Worm (Caenorhabditis elegans) whole organism, L1 larva: ENCODE measurements around the gene F22B5.5.

Experiments used
- C04F5.9 ChIP-seq: sonication (generic microtip); optimal IDR thresholded peaks from 2 replicates; lab custom pipeline; 2016; ENCODE audit warnings: missing genetic modification characterization, missing compliant biosample characterization
- C16A3.4 ChIP-seq: fragments of 150-350 bp; optimal IDR thresholded peaks from 2 replicates; lab custom pipeline; 2014; ENCODE audit warnings: missing biosample characterization, missing genetic modification characterization
- C34B4.2 ChIP-seq: sonication (generic microtip); optimal IDR thresholded peaks from 2 replicates; lab custom pipeline; 2017; ENCODE audit warnings: mild to moderate bottlenecking, missing genetic modification characterization, missing compliant biosample characterization
- aly-2 ChIP-seq: fragments of 150-350 bp; optimal IDR thresholded peaks from 2 replicates; lab custom pipeline; 2014; ENCODE audit warnings: missing biosample characterization, missing genetic modification characterization
- ama-1 ChIP-seq: fragments of 150-350 bp; optimal IDR thresholded peaks from 2 replicates; lab custom pipeline; 2014
- blmp-1 ChIP-seq: fragments of 150-350 bp; optimal IDR thresholded peaks from 2 replicates; lab custom pipeline; 2014; ENCODE audit warnings: missing biosample characterization, missing genetic modification characterization
- ceh-8 ChIP-seq: fragments of 200-800 bp; sonication (Bioruptor generic); optimal IDR thresholded peaks from 2 replicates; lab custom pipeline; 2018; ENCODE audit warnings: mild to moderate bottlenecking, missing genetic modification characterization, moderate library complexity, missing compliant biosample characterization
- ceh-88 ChIP-seq: fragments of 200-800 bp; sonication (Bioruptor generic); IDR thresholded peaks from 2 replicates; pipeline ENCODE4 v1.3.6; 2022; ENCODE audit warnings: missing genetic modification characterization, missing compliant biosample characterization
- efl-1 ChIP-seq, 4 experiments: fragments of 150-350 bp; optimal IDR thresholded peaks in 3 of 4; peaks in 1 of 4; 1 replicate in 1 of 4; 2 replicates in 3 of 4; lab custom pipeline; 2014; ENCODE audit warnings: missing biosample characterization in 2 of 4, missing genetic modification characterization in 2 of 4, missing genetic modification reagents in 2 of 4
- egl-13 ChIP-seq: sonication (generic microtip); optimal IDR thresholded peaks from 2 replicates; lab custom pipeline; 2016; ENCODE audit warnings: missing genotype, missing genetic modification reagents, missing genetic modification characterization, missing compliant biosample characterization
- egl-27 ChIP-seq, 2 experiments: fragments of 150-350 bp in 1 of 2; sonication (generic microtip); optimal IDR thresholded peaks; 3 replicates each; lab custom pipeline; 2017 to 2018; ENCODE audit warnings: missing biosample characterization in 2 of 2, missing genetic modification characterization in 2 of 2, missing genetic modification reagents in 2 of 2
- elt-2 ChIP-seq: sonication (generic microtip); optimal IDR thresholded peaks from 2 replicates; lab custom pipeline; 2016; ENCODE audit warnings: missing genetic modification characterization, mild to moderate bottlenecking, inconsistent platforms, missing compliant biosample characterization, missing genetic modification reagents
- elt-3 ChIP-seq, 6 experiments: fragments of 150-350 bp in 1 of 6; sonication (generic microtip); optimal IDR thresholded peaks; 2 replicates each; lab custom pipeline; 2017 to 2018; ENCODE audit warnings: missing biosample characterization in 6 of 6, missing genetic modification characterization in 6 of 6, inconsistent platforms in 1 of 6
- grh-1 ChIP-seq: fragments of 200-800 bp; sonication (Bioruptor generic); IDR thresholded peaks from 2 replicates; pipeline ENCODE4 v1.3.6; 2022; ENCODE audit warnings: missing genetic modification reagents, missing genetic modification characterization, missing compliant biosample characterization
- hlh-17 ChIP-seq: fragments of 200-800 bp; sonication (Bioruptor generic); optimal IDR thresholded peaks from 2 replicates; lab custom pipeline; 2018; ENCODE audit warnings: missing genetic modification characterization, mild to moderate bottlenecking, missing compliant biosample characterization, moderate library complexity, borderline replicate concordance
- jun-1 ChIP-seq: fragments of 150-350 bp; optimal IDR thresholded peaks from 2 replicates; lab custom pipeline; 2014; ENCODE audit warnings: missing biosample characterization, missing genetic modification reagents, missing genetic modification characterization
- lin-14 ChIP-seq: fragments of 200-800 bp; sonication (Bioruptor generic); optimal IDR thresholded peaks from 2 replicates; lab custom pipeline; 2018; ENCODE audit warnings: mild to moderate bottlenecking, missing genetic modification characterization, moderate library complexity, missing compliant biosample characterization
- lin-35 ChIP-seq, 2 experiments: fragments of 150-350 bp; optimal IDR thresholded peaks; 2 replicates each; lab custom pipeline; 2014; ENCODE audit warnings: missing biosample characterization in 2 of 2, missing genetic modification characterization in 2 of 2, missing genetic modification reagents in 2 of 2
- lir-3 ChIP-seq: sonication (generic microtip); optimal IDR thresholded peaks from 2 replicates; lab custom pipeline; 2016; ENCODE audit warnings: mild to moderate bottlenecking, missing genetic modification characterization, moderate library complexity, missing compliant biosample characterization; ENCODE audit not compliant: poor library complexity
- lsy-2 ChIP-seq, 2 experiments: fragments of 150-350 bp; optimal IDR thresholded peaks; 2 replicates each; lab custom pipeline; 2014; ENCODE audit warnings: missing biosample characterization in 2 of 2, missing genetic modification characterization in 2 of 2
- mep-1 ChIP-seq: fragments of 150-350 bp; optimal IDR thresholded peaks from 2 replicates; lab custom pipeline; 2014; ENCODE audit warnings: missing biosample characterization, missing genetic modification characterization
- nhr-12 ChIP-seq: sonication (generic microtip); optimal IDR thresholded peaks from 2 replicates; lab custom pipeline; 2017; ENCODE audit warnings: missing biosample characterization, missing genetic modification characterization
- nhr-20 ChIP-seq: sonication (generic microtip); optimal IDR thresholded peaks from 2 replicates; lab custom pipeline; 2016; ENCODE audit warnings: mild to moderate bottlenecking, missing genetic modification characterization, missing compliant biosample characterization
- nhr-47 ChIP-seq: sonication (generic microtip); optimal IDR thresholded peaks from 2 replicates; lab custom pipeline; 2016; ENCODE audit warnings: mild to moderate bottlenecking, missing genetic modification characterization, moderate library complexity, missing compliant biosample characterization
- nhr-71 ChIP-seq: sonication (generic microtip); optimal IDR thresholded peaks from 2 replicates; lab custom pipeline; 2016; ENCODE audit warnings: mild to moderate bottlenecking, missing genetic modification characterization, moderate library complexity, missing compliant biosample characterization
- nhr-77 ChIP-seq: fragments of 150-350 bp; optimal IDR thresholded peaks from 2 replicates; lab custom pipeline; 2014; ENCODE audit warnings: missing biosample characterization, missing genetic modification characterization
- nhr-85 ChIP-seq: sonication (generic microtip); peaks from one replicate; lab custom pipeline; 2016; ENCODE audit warnings: missing genetic modification characterization, inconsistent platforms, missing compliant biosample characterization
- nhr-90 ChIP-seq: sonication (generic microtip); optimal IDR thresholded peaks from 2 replicates; lab custom pipeline; 2016; ENCODE audit warnings: mild to moderate bottlenecking, missing genetic modification characterization, missing compliant biosample characterization; ENCODE audit not compliant: poor library complexity
- pax-3 ChIP-seq: fragments of 200-800 bp; sonication (Bioruptor generic); optimal IDR thresholded peaks from 2 replicates; lab custom pipeline; 2018; ENCODE audit warnings: mild to moderate bottlenecking, missing genetic modification characterization, moderate library complexity, missing compliant biosample characterization
- rnt-1 ChIP-seq: sonication (generic microtip); optimal IDR thresholded peaks from 2 replicates; lab custom pipeline; 2016; ENCODE audit warnings: mild to moderate bottlenecking, missing genetic modification characterization, moderate library complexity, missing compliant biosample characterization
- snu-23 ChIP-seq: sonication (generic microtip); optimal IDR thresholded peaks from 2 replicates; lab custom pipeline; 2016; ENCODE audit warnings: missing genetic modification characterization, missing compliant biosample characterization
- tbx-2 ChIP-seq: sonication (generic microtip); optimal IDR thresholded peaks from 2 replicates; lab custom pipeline; 2016; ENCODE audit warnings: missing genetic modification characterization, missing compliant biosample characterization
- unc-62 ChIP-seq: fragments of 150-350 bp; optimal IDR thresholded peaks from 2 replicates; lab custom pipeline; 2014; ENCODE audit warnings: missing biosample characterization, missing genetic modification reagents, missing genetic modification characterization
- vab-15 ChIP-seq: sonication (generic microtip); optimal IDR thresholded peaks from 2 replicates; lab custom pipeline; 2017; ENCODE audit warnings: missing genotype, mild to moderate bottlenecking, missing genetic modification characterization, missing compliant biosample characterization
- xbp-1 ChIP-seq: sonication (generic microtip); optimal IDR thresholded peaks from 2 replicates; lab custom pipeline; 2016; ENCODE audit warnings: missing genetic modification characterization, missing compliant biosample characterization
- zag-1 ChIP-seq: fragments of 150-350 bp; optimal IDR thresholded peaks from 2 replicates; lab custom pipeline; 2014; ENCODE audit warnings: missing biosample characterization, missing genetic modification characterization
- ztf-11 ChIP-seq, 2 experiments: sonication (generic microtip); optimal IDR thresholded peaks; 2 replicates each; lab custom pipeline; 2016 to 2017; ENCODE audit warnings: missing genetic modification characterization in 2 of 2, missing biosample characterization in 1 of 2, missing compliant biosample characterization in 1 of 2
- ztf-4 ChIP-seq: fragments of 150-350 bp; optimal IDR thresholded peaks from 2 replicates; lab custom pipeline; 2014; ENCODE audit warnings: missing biosample characterization, missing genetic modification characterization

The F22B5.5 gene

DNA sequence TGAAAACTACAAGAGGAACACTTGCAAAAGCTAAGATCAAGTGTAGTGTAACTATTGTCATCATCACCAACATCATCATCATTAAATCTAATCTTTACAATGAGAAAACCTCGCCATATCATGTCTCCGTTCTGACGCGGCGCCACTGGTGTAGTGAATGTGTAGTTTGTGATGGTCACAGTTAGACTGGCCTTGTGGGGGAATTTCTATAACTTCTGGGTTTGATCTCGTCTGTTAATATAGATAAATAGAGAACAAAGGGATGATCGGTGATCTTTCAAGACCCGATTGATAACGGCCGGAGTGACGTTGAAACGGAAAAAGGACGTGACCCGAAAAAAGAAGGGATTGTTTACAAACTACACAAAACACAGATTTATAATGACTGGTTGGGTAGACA, 13.6 kb downstream of the F22B5.5 start (continued):
- TF ChIP-seq hlh-17 (GFP tag; lab: Kevin White, UChicago) (no peak), ceh-88 (GFP tag; lab: Robert Waterston, UW) (no peak), nhr-90 (tag; lab: Kevin White, UChicago) (peak; percentile 52), nhr-20 (tag; lab: Kevin White, UChicago) (peak; percentile 84), tbx-2 (tag; lab: Kevin White, UChicago) (peak; percentile 30), vab-15 (tag; lab: Kevin White, UChicago) (no peak)

DNA sequence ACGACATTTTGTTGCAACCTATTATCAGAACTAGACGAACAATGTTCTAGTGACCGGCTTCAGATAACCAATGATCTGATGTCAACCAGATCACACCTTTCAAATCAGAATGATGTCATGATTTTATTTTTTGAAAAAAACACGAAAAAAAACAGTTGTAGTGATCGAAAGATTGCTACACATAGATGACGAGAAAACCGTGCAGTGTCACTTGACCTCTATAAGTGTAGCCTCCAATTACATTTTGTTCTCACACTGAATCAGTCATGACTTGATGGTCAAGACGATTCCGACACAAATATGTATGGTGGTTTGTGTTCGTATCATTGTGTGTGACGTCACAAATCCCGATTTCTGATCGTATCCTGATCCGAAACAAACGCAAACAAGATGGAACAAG, 14.3 kb downstream of the F22B5.5 start:
- peak in 1 of 2 experiments; percentile 5 for TF ChIP-seq lin-35 (GFP tag; optimal IDR thresholded peaks at IDR 0.05; lab: Kevin White, UChicago)
- no peak for TF ChIP-seq mep-1
- TF ChIP-seq nhr-20 (tag; lab: Kevin White, UChicago) = peak; percentile 55
- TF ChIP-seq nhr-71 (tag; lab: Kevin White, UChicago) = peak; percentile 20
- peak; percentile 88 for TF ChIP-seq nhr-85 (tag; lab: Kevin White, UChicago)
- peak; percentile 17 for TF ChIP-seq blmp-1 (tag; lab: Kevin White, UChicago)
- TF ChIP-seq ama-1 (lab: Kevin White, UChicago) = peak; percentile 2
- no peak for TF ChIP-seq rnt-1 (tag; lab: Kevin White, UChicago)
- TF ChIP-seq lin-14 (GFP tag; lab: Kevin White, UChicago) = peak; percentile 8
- TF ChIP-seq C16A3.4 (tag; lab: Kevin White, UChicago) = no peak

ce11 chrII:8438791-8439287, 15.6 kb downstream of the F22B5.5 start, which contains the start of gene lips-10:
lips-10 (plus strand) TSS chrII:8439168.
- TF ChIP-seq unc-62 (GFP tag; lab: Kevin White, UChicago) (no peak), blmp-1 (tag; lab: Kevin White, UChicago) (peak; percentile 49), nhr-85 (tag; lab: Kevin White, UChicago) (peak; percentile 71), xbp-1 (tag; lab: Kevin White, UChicago) (no peak), elt-3 (tag; optimal IDR thresholded peaks at IDR 0.05; lab: Kevin White, UChicago) (peak in 1 of 6 experiments; percentile 22), nhr-77 (tag; lab: Kevin White, UChicago) (no peak), ceh-8 (GFP tag; lab: Kevin White, UChicago) (no peak)

DNA sequence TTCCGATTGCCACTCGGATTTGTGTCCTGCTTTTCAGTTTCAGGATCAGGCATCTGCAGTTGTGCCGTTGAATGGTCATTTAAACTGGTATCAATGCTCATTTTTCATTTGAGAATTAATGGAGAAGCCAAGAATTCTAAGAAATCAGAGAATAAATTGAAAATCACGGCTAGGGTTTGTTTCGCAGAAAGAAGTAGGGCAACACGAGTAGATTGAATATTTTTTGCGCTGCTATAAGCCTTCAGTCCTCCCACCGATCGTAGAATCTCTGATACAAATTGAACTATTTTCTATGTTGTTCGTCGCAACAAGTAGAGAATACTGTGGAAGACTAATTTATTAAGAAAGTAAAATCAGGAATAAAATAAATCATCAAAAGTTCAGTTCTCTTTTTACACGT, 17.4 kb downstream of the F22B5.5 start, which contains the start of gene acp-3:
Gene acp-3, minus strand, starts transcription at position 101 of the 400 bp plus-strand sequence.
- TF ChIP-seq efl-1 (optimal IDR thresholded peaks at IDR 0.05; lab: Kevin White, UChicago) (no peak), efl-1 (GFP tag; optimal IDR thresholded peaks at IDR 0.05 in 1 of 2; lab: Kevin White, UChicago) (peak in 1 of 2 experiments; percentile 45), rnt-1 (tag; lab: Kevin White, UChicago) (no peak), blmp-1 (tag; lab: Kevin White, UChicago) (no peak), aly-2 (no peak)

DNA sequence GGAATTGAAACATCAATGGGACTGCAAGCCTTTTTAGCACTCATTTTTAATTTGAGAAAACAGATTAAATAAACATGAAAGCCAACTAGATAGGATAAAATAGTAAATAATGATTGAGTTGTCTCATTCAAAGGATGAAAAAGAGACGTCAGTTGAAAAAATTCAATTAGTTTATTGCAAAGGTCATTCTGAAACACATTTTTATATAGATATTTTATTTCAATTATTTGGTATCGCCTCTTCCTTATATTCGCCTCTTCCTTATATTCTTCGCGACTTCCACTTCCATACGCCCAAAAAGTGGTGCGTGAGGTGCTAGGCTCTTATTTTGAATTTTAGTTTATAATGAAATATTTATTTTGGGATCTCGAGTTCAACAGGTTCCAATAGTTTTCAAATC, 19.4 kb downstream of the F22B5.5 start, which contains the start of gene acp-4:
Gene acp-4, minus strand, starts transcription at position 101 of the 400 bp plus-strand sequence.
- no peak for TF ChIP-seq lin-14 (GFP tag; lab: Kevin White, UChicago)
- no peak for TF ChIP-seq nhr-12
- TF ChIP-seq snu-23 (GFP tag; lab: Kevin White, UChicago) = no peak
- no peak for TF ChIP-seq egl-13 (tag; lab: Kevin White, UChicago)
- TF ChIP-seq lir-3 (tag; lab: Kevin White, UChicago) = no peak

- TF ChIP-seq xbp-1 (tag; lab: Kevin White, UChicago) (no peak), jun-1 (no peak), elt-2 (no peak), ztf-4 (tag; lab: Kevin White, UChicago) (no peak), C34B4.2 (tag; lab: Kevin White, UChicago) (no peak), nhr-47 (tag; lab: Kevin White, UChicago) (no peak), C04F5.9 (no peak), zag-1 (tag; lab: Kevin White, UChicago) (no peak), egl-27 (tag; optimal IDR thresholded peaks at IDR 0.05; lab: Kevin White, UChicago) (no peak), grh-1 (GFP tag; lab: Robert Waterston, UW) (no peak), lsy-2 (tag; optimal IDR thresholded peaks at IDR 0.05; lab: Kevin White, UChicago) (no peak), ztf-11 (tag; optimal IDR thresholded peaks at IDR 0.05; lab: Kevin White, UChicago) (no peak), blmp-1 (tag; lab: Kevin White, UChicago) (no peak), vab-15 (tag; lab: Kevin White, UChicago) (no peak), pax-3 (no peak)
Observed at ce11 chrII:8431954-8432353, 22.5 kb downstream of the F22B5.5 start, which contains the start of gene acp-2. acp-2 (minus strand) TSS chrII:8432054.
